Fruit fly (Drosophila melanogaster) whole organism, pupa: ENCODE data around the gene CG11790.

Source experiments
- CG10348 ChIP-seq: fragments of 200-800 bp; sonication (Bioruptor generic); IDR thresholded peaks from 2 replicates; pipeline ENCODE4 v1.3.6; 2022; ENCODE audit warnings: missing biosample characterization, missing genetic modification characterization
- CG12605 ChIP-seq: fragments of 200-800 bp; sonication (Bioruptor generic); IDR thresholded peaks from 2 replicates; pipeline ENCODE4 v1.3.6; 2022; ENCODE audit warnings: missing biosample characterization, missing genetic modification characterization
- CG13204 ChIP-seq: fragments of 200-800 bp; sonication (Bioruptor generic); optimal IDR thresholded peaks from 2 replicates; lab custom pipeline; 2018; ENCODE audit warnings: missing biosample characterization, mild to moderate bottlenecking, missing genetic modification characterization, moderate library complexity
- CG14655 ChIP-seq: fragments of 200-800 bp; sonication (Bioruptor generic); optimal IDR thresholded peaks from 3 replicates; lab custom pipeline; 2017; ENCODE audit warnings: mild to moderate bottlenecking, missing biosample characterization, missing genetic modification reagents, missing genetic modification characterization
- CG15710 ChIP-seq: fragments of 200-800 bp; sonication (Bioruptor generic); optimal IDR thresholded peaks from 2 replicates; lab custom pipeline; 2018; ENCODE audit warnings: missing biosample characterization, mild to moderate bottlenecking, missing genetic modification characterization, moderate library complexity
- CG4496 ChIP-seq: fragments of 200-800 bp; sonication (Bioruptor generic); IDR thresholded peaks from 3 replicates; pipeline ENCODE4 v1.3.6; 2022; ENCODE audit warnings: missing biosample characterization, missing genetic modification characterization
- CG8301 ChIP-seq: fragments of 200-800 bp; sonication (Bioruptor generic); optimal IDR thresholded peaks from 2 replicates; lab custom pipeline; 2018; ENCODE audit warnings: missing biosample characterization, mild to moderate bottlenecking, missing genetic modification characterization
- CG9948 ChIP-seq: fragments of 200-800 bp; sonication (Bioruptor generic); optimal IDR thresholded peaks from 2 replicates; lab custom pipeline; 2018; ENCODE audit warnings: missing biosample characterization, mild to moderate bottlenecking, missing genetic modification characterization, moderate library complexity
- D1 ChIP-seq: fragments of 200-800 bp; sonication (Bioruptor generic); optimal IDR thresholded peaks from 2 replicates; lab custom pipeline; 2018; ENCODE audit warnings: missing biosample characterization, mild to moderate bottlenecking, missing genetic modification characterization, moderate library complexity
- EcR ChIP-seq: fragments of 200-800 bp; sonication (Bioruptor generic); optimal IDR thresholded peaks from 3 replicates; lab custom pipeline; 2019; ENCODE audit warnings: missing biosample characterization, missing genetic modification characterization, mild to moderate bottlenecking, moderate library complexity, missing genetic modification reagents
- Ets98B ChIP-seq: fragments of 200-800 bp; sonication (Bioruptor generic); IDR thresholded peaks from 2 replicates; pipeline ENCODE4 v1.3.6; 2022; ENCODE audit warnings: missing biosample characterization, missing genetic modification characterization
- Pif1B ChIP-seq: fragments of 200-800 bp; sonication (Bioruptor generic); optimal IDR thresholded peaks from 3 replicates; lab custom pipeline; 2016; ENCODE audit warnings: missing biosample characterization, missing genetic modification characterization
- fd96Ca ChIP-seq: fragments of 200-800 bp; sonication (Bioruptor generic); IDR thresholded peaks from 3 replicates; pipeline ENCODE4 v1.3.6; 2022; ENCODE audit warnings: missing biosample characterization, missing genetic modification characterization

DNA sequence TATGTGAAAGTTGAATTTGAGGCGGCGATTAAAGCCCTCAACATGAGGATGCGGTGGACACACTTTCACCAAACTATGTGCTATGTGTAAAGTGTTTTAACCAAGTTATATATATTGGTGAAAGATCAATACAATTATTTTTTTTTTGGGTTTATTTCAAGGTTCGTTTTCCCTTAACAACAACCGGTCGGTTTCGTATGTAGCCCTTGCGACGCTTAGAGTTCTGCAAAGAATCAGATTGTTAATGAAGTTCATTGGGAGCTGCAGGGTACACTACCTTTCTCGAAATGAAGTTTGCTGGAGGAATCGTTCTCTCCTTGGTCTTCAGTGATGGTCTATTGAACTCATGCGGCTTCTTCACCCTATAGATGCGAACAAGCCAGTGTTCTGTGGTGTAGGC, 19.4 kb downstream of the CG11790 start:
- TF ChIP-seq Pif1B (no peak), Ets98B (GFP tag; lab: Robert Waterston, UW) (no peak), CG9948 (no peak), CG12605 (GFP tag; lab: Robert Waterston, UW) (no peak), fd96Ca (GFP tag; lab: Robert Waterston, UW) (no peak), EcR (GFP tag; lab: Kevin White, UChicago) (no peak), D1 (tag; lab: Kevin White, UChicago) (no peak), CG13204 (GFP tag; lab: Kevin White, UChicago) (no peak), CG10348 (GFP tag; lab: Robert Waterston, UW) (no peak), CG14655 (no peak), CG15710 (tag; lab: Kevin White, UChicago) (no peak), CG8301 (tag; lab: Kevin White, UChicago) (no peak), CG4496 (GFP tag; lab: Robert Waterston, UW) (no peak)
